Fruit fly (Drosophila melanogaster): ENCODE measurements around the gene Kdm2.

dm6 chr3R:9057032-9057397 is 4.7 kb downstream of the Kdm2 start:
- TF ChIP-seq dsx (GFP tag; optimal IDR thresholded peaks at IDR 0.05; ENCODE audit: poor library complexity, severe bottlenecking) (no peak), CG6792 (GFP tag; optimal IDR thresholded peaks at IDR 0.05) (no peak), CG16779 (tag; optimal IDR thresholded peaks at IDR 0.05) (no peak), Lpt (GFP tag; optimal IDR thresholded peaks at IDR 0.05) (no peak), CG6854 (GFP tag; optimal IDR thresholded peaks at IDR 0.05) (no peak), OdsH (GFP tag; optimal IDR thresholded peaks at IDR 0.05) (no peak), CG8119 (GFP tag; IDR thresholded peaks at IDR 0.05) (no peak)
